Worm (Caenorhabditis elegans) whole organism, L4 larva: ENCODE results near the gene srj-24.

Experiments
- F37D6.2 ChIP-seq: sonication (generic microtip); optimal IDR thresholded peaks from 2 replicates; lab custom pipeline; 2016; ENCODE audit warnings: mild to moderate bottlenecking, missing genetic modification characterization, missing compliant biosample characterization
- R02D3.7 ChIP-seq: fragments of 150-350 bp; sonication (generic microtip); optimal IDR thresholded peaks from 3 replicates; lab custom pipeline; 2014; ENCODE audit warnings: missing biosample characterization, missing genetic modification characterization
- ces-1 ChIP-seq: fragments of 150-350 bp; sonication (generic microtip); optimal IDR thresholded peaks from 4 replicates; lab custom pipeline; 2014; ENCODE audit warnings: missing biosample characterization, missing genetic modification reagents, missing genetic modification characterization
- mdl-1 ChIP-seq, 2 experiments: fragments of 150-350 bp in 1 of 2; sonication (generic microtip) in 1 of 2; optimal IDR thresholded peaks; 2 replicates each; lab custom pipeline; 2014 to 2017; ENCODE audit warnings: missing biosample characterization in 2 of 2, missing genetic modification characterization in 2 of 2
- nhr-111 ChIP-seq: fragments of 200-800 bp; sonication (Bioruptor generic); optimal IDR thresholded peaks from 2 replicates; lab custom pipeline; 2018; ENCODE audit warnings: mild to moderate bottlenecking, missing genetic modification characterization, missing compliant biosample characterization
- ztf-11 ChIP-seq: fragments of 150-350 bp; optimal IDR thresholded peaks from 2 replicates; lab custom pipeline; 2014; ENCODE audit warnings: missing biosample characterization, missing genetic modification characterization

ce11 chrV:738770-739169 lies at the start of gene srj-24:
- TF ChIP-seq ces-1 (no peak), mdl-1 (tag; optimal IDR thresholded peaks at IDR 0.05; lab: Kevin White, UChicago) (no peak), R02D3.7 (tag; lab: Kevin White, UChicago) (no peak), ztf-11 (tag; lab: Kevin White, UChicago) (no peak), F37D6.2 (tag; lab: Kevin White, UChicago) (no peak), nhr-111 (no peak)
